Worm (Caenorhabditis elegans): ENCODE results near the gene B0244.6.

Gene B0244.6

ce11 chrIII:5706077-5706627, 31.7 kb upstream of the B0244.6 start, which contains the start of gene rpl-23 (continued):
- no peak for TF ChIP-seq alr-1 (tag; optimal IDR thresholded peaks at IDR 0.05)
- peak; percentile 97 for TF ChIP-seq C34F6.9 (tag; optimal IDR thresholded peaks at IDR 0.05)
- TF ChIP-seq nhr-10 (tag; optimal IDR thresholded peaks at IDR 0.05), result peak; percentile 12
- TF ChIP-seq zag-1 (tag; optimal IDR thresholded peaks at IDR 0.05), result peak; percentile 84
- no peak for TF ChIP-seq unc-39 (tag; optimal IDR thresholded peaks at IDR 0.05)
- TF ChIP-seq ceh-82 (tag; optimal IDR thresholded peaks at IDR 0.05), result peak; percentile 73
- no peak for TF ChIP-seq ztf-1 (GFP tag; conservative IDR thresholded peaks at IDR 0.05)
- TF ChIP-seq nhr-12 (tag; optimal IDR thresholded peaks at IDR 0.05), result no peak
- TF ChIP-seq skn-1 (tag; optimal IDR thresholded peaks at IDR 0.05), result peak; percentile 7
- peak; percentile 93 for TF ChIP-seq fos-1 (tag; optimal IDR thresholded peaks at IDR 0.05)
- TF ChIP-seq nhr-6 (tag; optimal IDR thresholded peaks at IDR 0.05), result peak; percentile 92
- peak; percentile 55 for TF ChIP-seq ceh-16 (tag; optimal IDR thresholded peaks at IDR 0.05)
- TF ChIP-seq ZK546.5 (tag; optimal IDR thresholded peaks at IDR 0.05), result peak; percentile 59
- peak; percentile 90 for TF ChIP-seq sma-9 (GFP tag; optimal IDR thresholded peaks at IDR 0.05)
- TF ChIP-seq sma-9 (tag; optimal IDR thresholded peaks at IDR 0.05), result no peak
- peak; percentile 72 for TF ChIP-seq snpc-4 (tag; optimal IDR thresholded peaks at IDR 0.05)

DNA sequence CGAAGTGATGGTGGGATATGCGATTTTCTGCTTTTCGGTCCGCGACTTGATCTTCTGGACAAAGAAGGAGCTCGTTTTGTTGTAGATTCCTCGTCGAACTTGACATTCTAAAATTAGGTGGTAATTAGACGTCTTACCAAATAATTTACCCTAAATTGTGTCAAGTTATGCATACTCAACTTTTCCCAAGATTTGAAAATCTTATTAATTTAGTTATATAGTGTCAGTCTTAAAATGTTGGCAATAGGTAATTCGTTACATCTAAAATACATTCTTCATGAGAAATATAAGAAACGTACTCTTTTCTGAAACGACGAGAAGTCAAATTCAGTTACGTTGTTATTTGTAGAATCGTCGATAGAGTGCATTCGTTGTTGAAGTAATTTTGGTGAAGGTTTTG, 30.3 kb upstream of the B0244.6 start:
- TF ChIP-seq unc-55 (GFP tag; optimal IDR thresholded peaks at IDR 0.05) (no peak), lin-13 (GFP tag; optimal IDR thresholded peaks at IDR 0.05) (no peak)

DNA sequence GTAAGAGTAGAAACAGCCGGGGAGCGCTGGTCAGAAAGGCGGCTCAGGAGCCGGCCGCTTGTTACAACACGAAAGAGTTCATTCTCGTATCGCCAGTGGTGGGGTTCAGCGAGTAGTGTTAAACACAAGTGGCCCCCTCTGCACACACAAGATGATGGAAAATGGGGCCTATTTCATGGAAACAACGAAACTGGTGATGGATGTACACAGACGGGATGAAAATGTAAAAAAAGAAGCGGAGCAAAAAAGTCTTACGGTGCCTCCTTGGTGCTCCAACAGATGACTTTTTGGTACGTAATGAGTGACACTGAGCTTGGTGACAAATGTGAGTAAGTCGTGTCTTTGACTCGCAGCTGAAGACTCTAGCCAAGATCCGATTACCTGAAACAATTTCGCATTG, 29.8 kb upstream of the B0244.6 start:
- TF ChIP-seq nhr-129 (tag; optimal IDR thresholded peaks at IDR 0.05) (peak; percentile 50), unc-55 (GFP tag; optimal IDR thresholded peaks at IDR 0.05) (no peak)

DNA sequence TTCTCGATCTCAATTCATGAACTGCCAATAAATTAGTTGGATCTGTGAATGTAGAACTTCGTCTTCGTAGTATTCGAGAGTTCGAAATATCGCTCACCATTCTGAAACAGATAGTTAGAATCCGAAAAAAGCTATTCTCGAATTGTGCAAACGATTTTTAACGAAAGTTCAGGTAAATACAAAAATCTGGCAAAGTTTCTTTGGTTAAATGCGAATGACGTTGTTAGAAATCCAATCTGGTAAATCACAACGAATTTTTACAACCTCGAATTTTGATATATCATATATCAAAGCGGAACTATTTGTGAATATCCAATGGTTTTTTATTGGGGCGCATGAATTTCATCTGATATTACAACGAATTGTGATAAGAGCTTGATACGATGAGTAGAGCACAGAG, 28.6 kb upstream of the B0244.6 start, which contains the start of gene hpo-28:
TSS of gene hpo-28 (minus strand) at position 101 of the 400 bp plus-strand sequence.
- TF ChIP-seq ztf-4 (tag; optimal IDR thresholded peaks at IDR 0.05), result no peak
- no peak for TF ChIP-seq nhr-21 (tag; optimal IDR thresholded peaks at IDR 0.05)
- TF ChIP-seq sem-4 (tag; optimal IDR thresholded peaks at IDR 0.05), result no peak
- no peak for TF ChIP-seq mbf-1 (tag; optimal IDR thresholded peaks at IDR 0.05)
- no peak for TF ChIP-seq zag-1 (tag; optimal IDR thresholded peaks at IDR 0.05)
- TF ChIP-seq ztf-1 (GFP tag; conservative IDR thresholded peaks at IDR 0.05), result no peak
- TF ChIP-seq egl-27 (tag; optimal IDR thresholded peaks at IDR 0.05), result no peak
- no peak for TF ChIP-seq dmd-4 (tag; optimal IDR thresholded peaks at IDR 0.05)
- no peak for TF ChIP-seq F13H6.1 (tag; optimal IDR thresholded peaks at IDR 0.05)
- no peak for TF ChIP-seq Y55F3AM.14 (GFP tag; optimal IDR thresholded peaks at IDR 0.05)
- no peak for TF ChIP-seq lin-13 (GFP tag; optimal IDR thresholded peaks at IDR 0.05)
- TF ChIP-seq ZK546.5 (tag; optimal IDR thresholded peaks at IDR 0.05), result no peak
- no peak for TF ChIP-seq fos-1 (tag; optimal IDR thresholded peaks at IDR 0.05)
- no peak for TF ChIP-seq ztf-11 (tag; optimal IDR thresholded peaks at IDR 0.05)
- no peak for TF ChIP-seq nhr-11 (tag; optimal IDR thresholded peaks at IDR 0.05)
- no peak for TF ChIP-seq alr-1 (tag; optimal IDR thresholded peaks at IDR 0.05)
- no peak for TF ChIP-seq nhr-6 (tag; optimal IDR thresholded peaks at IDR 0.05)

ce11 chrIII:5710045-5710444, 27.8 kb upstream of the B0244.6 start, which contains the start of gene B0336.12:
Gene B0336.12 (minus strand): TSS chrIII:5710145.
- no peak for TF ChIP-seq lsy-2 (tag; optimal IDR thresholded peaks at IDR 0.05)
- no peak for TF ChIP-seq nhr-77 (tag; optimal IDR thresholded peaks at IDR 0.05)
- no peak for TF ChIP-seq elt-1 (tag; optimal IDR thresholded peaks at IDR 0.05)
- TF ChIP-seq ztf-1 (GFP tag; conservative IDR thresholded peaks at IDR 0.05), result no peak
- TF ChIP-seq nhr-12 (tag; optimal IDR thresholded peaks at IDR 0.05), result no peak
- TF ChIP-seq peb-1 (tag; optimal IDR thresholded peaks at IDR 0.05), result no peak
- no peak for TF ChIP-seq ceh-16 (tag; optimal IDR thresholded peaks at IDR 0.05)
- no peak for TF ChIP-seq nhr-21 (tag; optimal IDR thresholded peaks at IDR 0.05)
- no peak for TF ChIP-seq zag-1 (tag; optimal IDR thresholded peaks at IDR 0.05)
- no peak for TF ChIP-seq ZK546.5 (tag; optimal IDR thresholded peaks at IDR 0.05)
- TF ChIP-seq alr-1 (tag; optimal IDR thresholded peaks at IDR 0.05), result no peak

DNA sequence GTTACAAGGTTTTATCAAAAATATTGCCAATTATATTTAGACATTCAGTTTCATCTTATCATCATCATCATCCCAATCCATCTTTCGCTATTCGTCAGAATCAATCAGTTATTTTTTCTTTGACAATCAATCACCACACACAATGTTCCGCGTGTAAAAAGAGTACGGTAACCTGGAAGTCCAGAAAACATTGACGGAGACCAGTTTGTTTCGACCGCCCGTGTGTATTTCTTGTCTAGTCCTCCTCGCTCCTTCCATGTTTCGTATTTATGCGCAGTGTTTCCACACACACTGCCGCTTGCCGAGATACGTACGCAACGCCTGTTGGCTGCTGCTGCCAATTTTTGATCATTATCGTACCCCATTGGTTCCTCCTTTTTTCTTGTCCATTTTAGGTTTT, 27.1 kb upstream of the B0244.6 start:
- TF ChIP-seq lin-11 (tag; optimal IDR thresholded peaks at IDR 0.05), result no peak
- TF ChIP-seq ztf-4 (tag; optimal IDR thresholded peaks at IDR 0.05), result no peak
- TF ChIP-seq gmeb-1 (tag; optimal IDR thresholded peaks at IDR 0.05), result peak; percentile 10
- no peak for TF ChIP-seq unc-62 (GFP tag; optimal IDR thresholded peaks at IDR 0.05)
- TF ChIP-seq nhr-77 (tag; optimal IDR thresholded peaks at IDR 0.05), result no peak
- no peak for TF ChIP-seq aly-2 (tag; optimal IDR thresholded peaks at IDR 0.05)
- no peak for TF ChIP-seq Y55F3AM.14 (GFP tag; optimal IDR thresholded peaks at IDR 0.05)
- TF ChIP-seq ztf-1 (GFP tag; conservative IDR thresholded peaks at IDR 0.05), result no peak
- peak; percentile 29 for TF ChIP-seq sma-3 (GFP tag; optimal IDR thresholded peaks at IDR 0.05)
- TF ChIP-seq lsy-2 (tag; optimal IDR thresholded peaks at IDR 0.05), result peak in 1 of 2 experiments; percentile 81
- TF ChIP-seq lin-13 (GFP tag; optimal IDR thresholded peaks at IDR 0.05), result peak; percentile 5
- no peak for TF ChIP-seq sem-4 (tag; optimal IDR thresholded peaks at IDR 0.05)
- peak; percentile 43 for TF ChIP-seq sma-9 (GFP tag; optimal IDR thresholded peaks at IDR 0.05)
- TF ChIP-seq sma-9 (tag; optimal IDR thresholded peaks at IDR 0.05), result no peak
- TF ChIP-seq ceh-82 (tag; optimal IDR thresholded peaks at IDR 0.05), result no peak
- no peak for TF ChIP-seq nhr-12 (tag; optimal IDR thresholded peaks at IDR 0.05)
- TF ChIP-seq nhr-21 (tag; optimal IDR thresholded peaks at IDR 0.05), result peak; percentile 83
- TF ChIP-seq nhr-11 (tag; optimal IDR thresholded peaks at IDR 0.05), result no peak
- TF ChIP-seq ama-1 (optimal IDR thresholded peaks at IDR 0.05), result no peak
- TF ChIP-seq mbf-1 (tag; optimal IDR thresholded peaks at IDR 0.05), result no peak
- TF ChIP-seq elt-1 (tag; optimal IDR thresholded peaks at IDR 0.05), result no peak
- TF ChIP-seq nhr-10 (tag; optimal IDR thresholded peaks at IDR 0.05), result no peak
- TF ChIP-seq nhr-129 (tag; optimal IDR thresholded peaks at IDR 0.05), result peak; percentile 26
- TF ChIP-seq R02D3.7 (tag; optimal IDR thresholded peaks at IDR 0.05), result no peak
- TF ChIP-seq crh-2 (tag; optimal IDR thresholded peaks at IDR 0.05), result no peak
- TF ChIP-seq fos-1 (tag; optimal IDR thresholded peaks at IDR 0.05), result peak; percentile 36
